Fruit fly (Drosophila melanogaster) whole organism, prepupa: Measurements from ENCODE around the gene WASp.

Source experiments
- Blimp-1 ChIP-seq: fragments of 200-800 bp; sonication (Bioruptor generic); optimal IDR thresholded peaks from 3 replicates; lab custom pipeline; 2017; ENCODE audit warnings: missing biosample characterization, missing genetic modification characterization, mild to moderate bottlenecking, moderate library complexity, missing genetic modification reagents
- CG10631 ChIP-seq: fragments of 200-800 bp; sonication (Bioruptor generic); optimal IDR thresholded peaks from 2 replicates; lab custom pipeline; 2016; ENCODE audit warnings: missing biosample characterization, missing genetic modification characterization
- CG10669 ChIP-seq: fragments of 200-800 bp; sonication (Bioruptor generic); optimal IDR thresholded peaks from 3 replicates; lab custom pipeline; 2018; ENCODE audit warnings: missing biosample characterization, mild to moderate bottlenecking, missing genetic modification characterization, moderate library complexity
- CG11762 ChIP-seq: fragments of 200-800 bp; sonication (Bioruptor generic); optimal IDR thresholded peaks from 3 replicates; lab custom pipeline; 2016; ENCODE audit warnings: missing biosample characterization, missing genetic modification characterization; ENCODE audit not compliant: insufficient read depth
- CG11902 ChIP-seq: fragments of 200-800 bp; sonication (Bioruptor generic); optimal IDR thresholded peaks from 3 replicates; lab custom pipeline; 2016; ENCODE audit warnings: missing biosample characterization, missing genetic modification characterization
- CG15336 ChIP-seq: fragments of 200-800 bp; sonication (Bioruptor generic); IDR thresholded peaks from 2 replicates; pipeline ENCODE4 v1.3.6; 2022; ENCODE audit warnings: missing biosample characterization, missing genetic modification characterization
- CG16779 ChIP-seq: fragments of 200-800 bp; sonication (Bioruptor generic); optimal IDR thresholded peaks from 3 replicates; lab custom pipeline; 2017; ENCODE audit warnings: missing biosample characterization, mild to moderate bottlenecking, missing genetic modification characterization
- CG3032 ChIP-seq: fragments of 200-800 bp; optimal IDR thresholded peaks from 2 replicates; lab custom pipeline; 2019; ENCODE audit warnings: missing biosample characterization, mild to moderate bottlenecking, missing genetic modification characterization, moderate library complexity
- CG31627 ChIP-seq: fragments of 200-800 bp; sonication (Bioruptor generic); optimal IDR thresholded peaks from 3 replicates; lab custom pipeline; 2016; ENCODE audit warnings: missing biosample characterization, missing genetic modification characterization
- CG32006 ChIP-seq: fragments of 200-800 bp; sonication (Bioruptor generic); optimal IDR thresholded peaks from 3 replicates; lab custom pipeline; 2017; ENCODE audit warnings: missing biosample characterization, mild to moderate bottlenecking, missing genetic modification characterization
- CG34406 ChIP-seq: fragments of 200-800 bp; sonication (Bioruptor generic); optimal IDR thresholded peaks from 3 replicates; lab custom pipeline; 2016; ENCODE audit warnings: missing biosample characterization, missing genetic modification characterization
- CG3919 ChIP-seq: fragments of 200-800 bp; sonication (Bioruptor generic); optimal IDR thresholded peaks from 3 replicates; lab custom pipeline; 2016; ENCODE audit warnings: missing biosample characterization, missing genetic modification characterization
- CG6163 ChIP-seq: fragments of 200-800 bp; sonication (Bioruptor generic); IDR thresholded peaks from 3 replicates; pipeline ENCODE4 v1.3.6; 2022; ENCODE audit warnings: missing biosample characterization, missing genetic modification characterization
- CG6792 ChIP-seq: fragments of 200-800 bp; sonication (Bioruptor generic); optimal IDR thresholded peaks from 3 replicates; lab custom pipeline; 2016; ENCODE audit warnings: missing biosample characterization, missing genetic modification characterization
- CG6808 ChIP-seq: fragments of 200-800 bp; sonication (Bioruptor generic); optimal IDR thresholded peaks from 3 replicates; lab custom pipeline; 2017; ENCODE audit warnings: missing biosample characterization, missing genetic modification characterization, mild to moderate bottlenecking, moderate library complexity, missing genetic modification reagents
- CG7368 ChIP-seq: fragments of 200-800 bp; sonication (Bioruptor generic); optimal IDR thresholded peaks from 3 replicates; lab custom pipeline; 2016; ENCODE audit warnings: missing biosample characterization, missing genetic modification characterization
- CG8319 ChIP-seq: fragments of 200-800 bp; sonication (Bioruptor generic); optimal IDR thresholded peaks from 3 replicates; lab custom pipeline; 2016; ENCODE audit warnings: missing biosample characterization, missing genetic modification characterization
- CG8632 ChIP-seq: fragments of 200-800 bp; sonication (Bioruptor generic); optimal IDR thresholded peaks from 3 replicates; lab custom pipeline; 2016; ENCODE audit warnings: missing biosample characterization, missing genetic modification characterization
- CG9139 ChIP-seq: fragments of 200-800 bp; sonication (Bioruptor generic); optimal IDR thresholded peaks from 3 replicates; lab custom pipeline; 2017; ENCODE audit warnings: missing biosample characterization, mild to moderate bottlenecking, missing genetic modification characterization
- Eip78C ChIP-seq: fragments of 200-800 bp; sonication (Bioruptor generic); peaks from one replicate; lab custom pipeline; 2016; ENCODE audit warnings: missing biosample characterization, missing genetic modification characterization
- Eip93F ChIP-seq: fragments of 200-800 bp; sonication (Bioruptor generic); optimal IDR thresholded peaks from 2 replicates; lab custom pipeline; 2016; ENCODE audit warnings: missing biosample characterization, mild to moderate bottlenecking, missing genetic modification characterization
- Ets21C ChIP-seq: fragments of 200-800 bp; sonication (Bioruptor generic); optimal IDR thresholded peaks from 3 replicates; lab custom pipeline; 2016; ENCODE audit warnings: missing biosample characterization, missing genetic modification characterization
- Ets96B ChIP-seq: fragments of 200-800 bp; optimal IDR thresholded peaks from 2 replicates; lab custom pipeline; 2019; ENCODE audit warnings: missing biosample characterization, mild to moderate bottlenecking, missing genetic modification characterization, moderate library complexity
- Gug ChIP-seq: fragments of 200-800 bp; sonication (Bioruptor generic); IDR thresholded peaks from 2 replicates; pipeline ENCODE4 v1.3.6; 2022; ENCODE audit warnings: missing biosample characterization, missing genetic modification characterization
- Hr38 ChIP-seq: sonication (Bioruptor generic); optimal IDR thresholded peaks from 2 replicates; lab custom pipeline; 2016; ENCODE audit warnings: missing biosample characterization, missing genetic modification characterization
- Hr39 ChIP-seq: fragments of 200-800 bp; sonication (Bioruptor generic); optimal IDR thresholded peaks from 2 replicates; lab custom pipeline; 2016; ENCODE audit warnings: missing biosample characterization, missing genetic modification characterization
- Hr4 ChIP-seq: fragments of 200-800 bp; sonication (Bioruptor generic); optimal IDR thresholded peaks from 3 replicates; lab custom pipeline; 2016; ENCODE audit warnings: missing biosample characterization, missing genetic modification characterization
- Met ChIP-seq: fragments of 200-800 bp; sonication (Bioruptor generic); optimal IDR thresholded peaks from 3 replicates; lab custom pipeline; 2016; ENCODE audit warnings: missing biosample characterization, missing genetic modification characterization
- OdsH ChIP-seq: fragments of 200-800 bp; sonication (Bioruptor generic); optimal IDR thresholded peaks from 3 replicates; lab custom pipeline; 2016; ENCODE audit warnings: missing biosample characterization, missing genetic modification characterization
- Smox ChIP-seq: fragments of 200-800 bp; sonication (Bioruptor generic); optimal IDR thresholded peaks from 3 replicates; lab custom pipeline; 2016; ENCODE audit warnings: missing biosample characterization, missing genetic modification characterization
- Sox102F ChIP-seq: fragments of 200-800 bp; sonication (Bioruptor generic); optimal IDR thresholded peaks from 2 replicates; lab custom pipeline; 2016; ENCODE audit warnings: missing biosample characterization, mild to moderate bottlenecking, missing genetic modification characterization
- Sox14 ChIP-seq: fragments of 200-800 bp; sonication (Bioruptor generic); optimal IDR thresholded peaks from 3 replicates; lab custom pipeline; 2016; ENCODE audit warnings: missing biosample characterization, missing genetic modification characterization
- Sox15 ChIP-seq: fragments of 200-800 bp; sonication (Bioruptor generic); optimal IDR thresholded peaks from 3 replicates; lab custom pipeline; 2016; ENCODE audit warnings: missing biosample characterization, missing genetic modification characterization
- achi ChIP-seq: fragments of 200-800 bp; sonication (Bioruptor generic); optimal IDR thresholded peaks from 3 replicates; lab custom pipeline; 2016; ENCODE audit warnings: missing biosample characterization, missing genetic modification characterization
- acj6 ChIP-seq: fragments of 200-800 bp; sonication (Bioruptor generic); optimal IDR thresholded peaks from 3 replicates; lab custom pipeline; 2016; ENCODE audit warnings: missing biosample characterization, missing genetic modification characterization
- dac ChIP-seq: fragments of 200-800 bp; sonication (Bioruptor generic); optimal IDR thresholded peaks from 2 replicates; lab custom pipeline; 2017; ENCODE audit warnings: missing biosample characterization, mild to moderate bottlenecking, missing genetic modification characterization
- dsx ChIP-seq: fragments of 200-800 bp; optimal IDR thresholded peaks from 3 replicates; lab custom pipeline; 2019; ENCODE audit warnings: missing biosample characterization, mild to moderate bottlenecking, missing genetic modification characterization, moderate library complexity; ENCODE audit not compliant: poor library complexity, severe bottlenecking
- esn ChIP-seq: fragments of 200-800 bp; sonication (Bioruptor generic); optimal IDR thresholded peaks from 2 replicates; lab custom pipeline; 2016; ENCODE audit warnings: missing biosample characterization, mild to moderate bottlenecking, missing genetic modification characterization, moderate library complexity
- fd59A ChIP-seq: fragments of 200-800 bp; sonication (Bioruptor generic); optimal IDR thresholded peaks from 2 replicates; lab custom pipeline; 2017; ENCODE audit warnings: missing biosample characterization, mild to moderate bottlenecking, missing genetic modification characterization, missing genetic modification reagents
- fd85E ChIP-seq: fragments of 200-800 bp; sonication (Bioruptor generic); optimal IDR thresholded peaks from 3 replicates; lab custom pipeline; 2016; ENCODE audit warnings: missing biosample characterization, missing genetic modification characterization
- lz ChIP-seq: fragments of 200-800 bp; sonication (Bioruptor generic); optimal IDR thresholded peaks from 3 replicates; lab custom pipeline; 2016; ENCODE audit warnings: missing biosample characterization, missing genetic modification characterization
- net ChIP-seq: fragments of 200-800 bp; sonication (Bioruptor generic); optimal IDR thresholded peaks from 3 replicates; lab custom pipeline; 2016; ENCODE audit warnings: missing biosample characterization, missing genetic modification characterization
- pdm3 ChIP-seq: fragments of 200-800 bp; sonication (Bioruptor generic); optimal IDR thresholded peaks from 3 replicates; lab custom pipeline; 2016; ENCODE audit warnings: missing biosample characterization, missing genetic modification characterization
- salr ChIP-seq, 2 experiments: fragments of 200-800 bp; sonication (Bioruptor generic); optimal IDR thresholded peaks; 3 replicates each; lab custom pipeline; 2016 to 2018; ENCODE audit warnings: missing biosample characterization in 2 of 2, missing genetic modification characterization in 2 of 2, mild to moderate bottlenecking in 1 of 2
- spab ChIP-seq: fragments of 200-800 bp; sonication (Bioruptor generic); optimal IDR thresholded peaks from 2 replicates; lab custom pipeline; 2017; ENCODE audit warnings: missing biosample characterization, mild to moderate bottlenecking, missing genetic modification characterization, missing genetic modification reagents
- ss ChIP-seq, 2 experiments: fragments of 200-800 bp; sonication (Bioruptor generic); optimal IDR thresholded peaks; 2 replicates in 1 of 2; 3 replicates in 1 of 2; lab custom pipeline; 2017 to 2018; ENCODE audit warnings: mild to moderate bottlenecking in 2 of 2, missing biosample characterization in 2 of 2, missing genetic modification characterization in 2 of 2, moderate library complexity in 1 of 2
- svp ChIP-seq: fragments of 200-800 bp; sonication (Bioruptor generic); peaks from one replicate; lab custom pipeline; 2016; ENCODE audit warnings: missing biosample characterization, missing genetic modification characterization
- topi ChIP-seq: fragments of 200-800 bp; sonication (Bioruptor generic); optimal IDR thresholded peaks from 3 replicates; lab custom pipeline; 2016; ENCODE audit warnings: missing biosample characterization, missing genetic modification characterization
- vri ChIP-seq: fragments of 200-800 bp; sonication (Bioruptor generic); optimal IDR thresholded peaks from 3 replicates; lab custom pipeline; 2016; ENCODE audit warnings: missing biosample characterization, mild to moderate bottlenecking, missing genetic modification characterization

Gene WASp

DNA sequence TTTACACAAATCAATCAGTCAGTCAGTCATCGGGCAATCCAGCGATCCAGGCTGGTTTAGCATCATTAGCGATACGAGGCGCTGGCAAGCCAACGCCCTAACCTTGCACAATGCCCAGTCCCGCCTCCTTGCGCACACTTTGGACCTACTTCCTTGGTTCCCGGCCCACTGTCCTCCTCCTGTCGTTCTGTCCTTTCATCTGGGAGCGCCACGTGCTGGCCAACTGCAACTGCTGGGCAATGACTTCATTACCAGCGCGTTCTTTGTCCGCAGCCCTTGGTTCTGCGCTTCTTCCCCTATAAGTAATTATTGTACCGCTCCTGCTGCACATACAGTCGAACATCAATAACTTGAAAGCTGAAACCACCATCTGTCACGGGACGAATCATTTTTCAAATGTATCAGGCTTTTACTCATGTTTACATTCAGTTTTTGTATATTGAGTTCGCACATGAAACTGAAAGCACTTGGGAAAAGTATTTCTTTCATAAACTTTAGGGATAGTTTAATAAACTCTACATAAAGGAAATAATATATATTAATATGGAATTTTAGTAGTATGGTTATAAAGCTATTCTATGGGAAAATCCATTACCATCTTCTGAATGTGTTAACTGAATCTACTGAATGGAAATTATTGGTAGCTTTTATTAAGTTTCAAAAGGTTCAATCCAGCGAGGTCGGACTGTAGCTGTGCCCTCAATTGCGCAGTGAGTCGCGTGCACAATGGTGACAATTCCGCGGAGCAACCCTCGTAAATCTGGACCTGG is 15.9 kb upstream of the WASp start:
- TF ChIP-seq OdsH (GFP tag; lab: Kevin White, UChicago) (peak; percentile 65), Eip78C (GFP tag; lab: Kevin White, UChicago) (peak; percentile 85), dsx (GFP tag; lab: Kevin White, UChicago) (peak; percentile 47), acj6 (GFP tag; lab: Kevin White, UChicago) (peak; percentile 67), Smox (GFP tag; lab: Kevin White, UChicago) (peak; percentile 47), dac (GFP tag; lab: Kevin White, UChicago) (no peak), CG11902 (peak; percentile 36), svp (GFP tag; lab: Kevin White, UChicago) (peak; percentile 45), Ets96B (tag; lab: Kevin White, UChicago) (peak; percentile 56), lz (GFP tag; lab: Kevin White, UChicago) (peak; percentile 34), CG11762 (GFP tag; lab: Kevin White, UChicago) (peak; percentile 35), CG8632 (peak; percentile 21), CG10631 (GFP tag; lab: Kevin White, UChicago) (peak; percentile 57), CG3032 (tag; lab: Kevin White, UChicago) (peak; percentile 63), fd85E (GFP tag; lab: Kevin White, UChicago) (no peak), esn (peak; percentile 59), vri (GFP tag; lab: Kevin White, UChicago) (no peak), CG3919 (peak; percentile 55), Hr38 (GFP tag; lab: Kevin White, UChicago) (no peak), CG6792 (GFP tag; lab: Kevin White, UChicago) (peak; percentile 42), fd59A (GFP tag; lab: Kevin White, UChicago) (peak; percentile 3), Gug (GFP tag; lab: Robert Waterston, UW) (no peak), Blimp-1 (GFP tag; lab: Kevin White, UChicago) (no peak), pdm3 (peak; percentile 42), Hr4 (GFP tag; lab: Kevin White, UChicago) (peak; percentile 33), CG6808 (GFP tag; lab: Kevin White, UChicago) (peak; percentile 69), CG34406 (GFP tag; lab: Kevin White, UChicago) (peak; percentile 59), spab (GFP tag; lab: Kevin White, UChicago) (peak; percentile 53), Ets21C (peak; percentile 10), topi (GFP tag; lab: Kevin White, UChicago) (peak; percentile 48), Sox102F (peak; percentile 6), Hr39 (GFP tag; lab: Kevin White, UChicago) (peak; percentile 17), CG15336 (no peak), Sox14 (GFP tag; lab: Kevin White, UChicago) (peak; percentile 12), CG16779 (tag; lab: Kevin White, UChicago) (no peak), CG6163 (GFP tag; lab: Robert Waterston, UW) (no peak), CG8319 (peak; percentile 26), CG10669 (GFP tag; lab: Kevin White, UChicago) (peak; percentile 56), CG7368 (GFP tag; lab: Kevin White, UChicago) (peak; percentile 27), CG31627 (GFP tag; lab: Kevin White, UChicago) (peak; percentile 23), ss (GFP tag; optimal IDR thresholded peaks at IDR 0.05; lab: Kevin White, UChicago) (peak; percentile 3 to 63), achi (GFP tag; lab: Kevin White, UChicago) (peak; percentile 48), Sox15 (GFP tag; lab: Kevin White, UChicago) (peak; percentile 18), net (GFP tag; lab: Kevin White, UChicago) (peak; percentile 50), Eip93F (GFP tag; lab: Kevin White, UChicago) (no peak), CG32006 (peak; percentile 49), Met (GFP tag; lab: Kevin White, UChicago) (peak; percentile 37), CG9139 (GFP tag; lab: Kevin White, UChicago) (peak; percentile 27), salr (GFP tag; optimal IDR thresholded peaks at IDR 0.05; lab: Kevin White, UChicago) (peak in 1 of 2 experiments; percentile 17)
- TF ChIP-seq, all 60 proteins: peak for 39
